Worm (Caenorhabditis elegans) whole organism, L4 larva: Measurements from ENCODE around the gene pcyt-1.

Source experiments
- F37D6.2 ChIP-seq: sonication (generic microtip); optimal IDR thresholded peaks from 2 replicates; lab custom pipeline; 2016; ENCODE audit warnings: mild to moderate bottlenecking, missing genetic modification characterization, missing compliant biosample characterization
- R02D3.7 ChIP-seq: fragments of 150-350 bp; sonication (generic microtip); optimal IDR thresholded peaks from 3 replicates; lab custom pipeline; 2014; ENCODE audit warnings: missing biosample characterization, missing genetic modification characterization
- T26A8.4 ChIP-seq: fragments of 200-800 bp; sonication (Bioruptor generic); IDR thresholded peaks from 2 replicates; pipeline ENCODE4 v1.3.6; 2022; ENCODE audit warnings: missing genetic modification characterization, missing compliant biosample characterization
- Y48G9A.11 ChIP-seq: fragments of 200-800 bp; sonication (Bioruptor generic); IDR thresholded peaks from 2 replicates; pipeline ENCODE4 v1.3.6; 2022; ENCODE audit warnings: missing genetic modification reagents, missing genetic modification characterization, missing compliant biosample characterization
- aha-1 ChIP-seq: fragments of 150-350 bp; peaks from one replicate; lab custom pipeline; 2014; ENCODE audit warnings: missing biosample characterization, missing genetic modification characterization
- ceh-28 ChIP-seq: fragments of 150-350 bp; optimal IDR thresholded peaks from 2 replicates; lab custom pipeline; 2014; ENCODE audit warnings: missing biosample characterization, missing genetic modification reagents, missing genetic modification characterization
- ceh-32 ChIP-seq: sonication (generic microtip); optimal IDR thresholded peaks from 2 replicates; lab custom pipeline; 2016; ENCODE audit warnings: mild to moderate bottlenecking, missing genetic modification characterization, missing compliant biosample characterization; ENCODE audit not compliant: poor library complexity
- ceh-44 ChIP-seq: fragments of 200-800 bp; sonication (Bioruptor generic); IDR thresholded peaks from 2 replicates; pipeline ENCODE4 v1.3.6; 2022; ENCODE audit warnings: missing genetic modification reagents, missing genetic modification characterization, missing compliant biosample characterization
- dpl-1 ChIP-seq: fragments of 150-350 bp; optimal IDR thresholded peaks from 2 replicates; lab custom pipeline; 2014; ENCODE audit warnings: missing biosample characterization, missing genetic modification reagents, missing genetic modification characterization
- fos-1 ChIP-seq: fragments of 150-350 bp; optimal IDR thresholded peaks from 2 replicates; lab custom pipeline; 2014; ENCODE audit warnings: missing biosample characterization, missing genetic modification characterization
- hlh-11 ChIP-seq: fragments of 200-800 bp; sonication (Bioruptor generic); optimal IDR thresholded peaks from 2 replicates; lab custom pipeline; 2018; ENCODE audit warnings: mild to moderate bottlenecking, missing genetic modification characterization, missing compliant biosample characterization
- hlh-30 ChIP-seq: sonication (generic microtip); optimal IDR thresholded peaks from 2 replicates; lab custom pipeline; 2017; ENCODE audit warnings: antibody characterized with exemption, mild to moderate bottlenecking, missing genetic modification characterization, missing compliant biosample characterization; ENCODE audit not compliant: insufficient read depth
- hmg-1.1 ChIP-seq: fragments of 200-800 bp; sonication (Bioruptor generic); IDR thresholded peaks from 2 replicates; pipeline ENCODE4 v1.3.6; 2022; ENCODE audit warnings: missing genetic modification reagents, missing genetic modification characterization, missing compliant biosample characterization
- lin-29 ChIP-seq: fragments of 200-800 bp; sonication (Bioruptor generic); IDR thresholded peaks from 2 replicates; pipeline ENCODE4 v1.3.6; 2022; ENCODE audit warnings: missing genetic modification reagents, missing genetic modification characterization, missing compliant biosample characterization
- lsy-2 ChIP-seq, 2 experiments: fragments of 150-350 bp in 1 of 2; sonication (generic microtip) in 1 of 2; optimal IDR thresholded peaks; 2 replicates each; lab custom pipeline; 2014 to 2017; ENCODE audit warnings: missing biosample characterization in 2 of 2, missing genetic modification characterization in 2 of 2
- mdl-1 ChIP-seq, 2 experiments: fragments of 150-350 bp in 1 of 2; sonication (generic microtip) in 1 of 2; optimal IDR thresholded peaks; 2 replicates each; lab custom pipeline; 2014 to 2017; ENCODE audit warnings: missing biosample characterization in 2 of 2, missing genetic modification characterization in 2 of 2
- mep-1 ChIP-seq: fragments of 150-350 bp; sonication (generic microtip); optimal IDR thresholded peaks from 3 replicates; lab custom pipeline; 2014; ENCODE audit warnings: missing biosample characterization, missing genetic modification characterization
- mes-2 ChIP-seq: sonication (generic microtip); optimal IDR thresholded peaks from 2 replicates; lab custom pipeline; 2016; ENCODE audit warnings: missing genotype, mild to moderate bottlenecking, missing genetic modification characterization, missing compliant biosample characterization; ENCODE audit not compliant: poor library complexity, severe bottlenecking
- mxl-2 ChIP-seq: fragments of 200-800 bp; sonication (Bioruptor generic); conservative IDR thresholded peaks from 2 replicates; pipeline ENCODE4 v1.3.6; 2022; ENCODE audit warnings: missing genetic modification reagents, missing genetic modification characterization, missing compliant biosample characterization
- mxl-3 ChIP-seq: fragments of 200-800 bp; sonication (Bioruptor generic); optimal IDR thresholded peaks from 2 replicates; lab custom pipeline; 2018; ENCODE audit warnings: mild to moderate bottlenecking, missing genetic modification characterization, missing compliant biosample characterization
- nhr-25 ChIP-seq: sonication (generic microtip); optimal IDR thresholded peaks from 2 replicates; lab custom pipeline; 2017; ENCODE audit warnings: missing genetic modification characterization, mild to moderate bottlenecking, missing compliant biosample characterization, antibody characterized with exemption, moderate library complexity, borderline replicate concordance; ENCODE audit not compliant: insufficient read depth
- nhr-28 ChIP-seq: fragments of 150-350 bp; optimal IDR thresholded peaks from 2 replicates; lab custom pipeline; 2014; ENCODE audit warnings: missing biosample characterization, missing genetic modification characterization
- nhr-6 ChIP-seq: fragments of 150-350 bp; optimal IDR thresholded peaks from 2 replicates; lab custom pipeline; 2014; ENCODE audit warnings: missing biosample characterization, missing genetic modification characterization
- pha-4 ChIP-seq, 2 experiments: fragments of 150-350 bp in 1 of 2; fragments of 200-800 bp in 1 of 2; sonication (Bioruptor generic) in 1 of 2; IDR thresholded peaks in 1 of 2; optimal IDR thresholded peaks in 1 of 2; 2 replicates each; pipeline versions ENCODE4 v1.3.6 to Lab custom; 2014 to 2022; ENCODE audit warnings: missing genetic modification characterization in 2 of 2, missing genetic modification reagents in 2 of 2, missing biosample characterization in 1 of 2, missing compliant biosample characterization in 1 of 2
- saeg-2 ChIP-seq: fragments of 200-800 bp; sonication (Bioruptor generic); IDR thresholded peaks from 2 replicates; pipeline ENCODE4 v1.3.6; 2022; ENCODE audit warnings: missing genetic modification reagents, missing genetic modification characterization, missing compliant biosample characterization
- set-16 ChIP-seq: fragments of 200-800 bp; sonication (Bioruptor generic); IDR thresholded peaks from 2 replicates; pipeline ENCODE4 v1.3.6; 2022; ENCODE audit warnings: missing genetic modification reagents, missing genetic modification characterization, missing compliant biosample characterization
- spr-1 ChIP-seq: sonication (generic microtip); optimal IDR thresholded peaks from 2 replicates; lab custom pipeline; 2016; ENCODE audit warnings: mild to moderate bottlenecking, missing genetic modification characterization, missing compliant biosample characterization
- unc-62 ChIP-seq, 3 experiments: fragments of 150-350 bp in 1 of 3; sonication (generic microtip); optimal IDR thresholded peaks in 2 of 3; peaks in 1 of 3; 1 replicate in 1 of 3; 2 replicates in 2 of 3; lab custom pipeline; 2014 to 2017; ENCODE audit warnings: missing biosample characterization in 3 of 3, missing genetic modification characterization in 3 of 3, missing genetic modification reagents in 3 of 3, missing genotype in 1 of 3
- ztf-11 ChIP-seq: fragments of 150-350 bp; optimal IDR thresholded peaks from 2 replicates; lab custom pipeline; 2014; ENCODE audit warnings: missing biosample characterization, missing genetic modification characterization

Gene pcyt-1

DNA sequence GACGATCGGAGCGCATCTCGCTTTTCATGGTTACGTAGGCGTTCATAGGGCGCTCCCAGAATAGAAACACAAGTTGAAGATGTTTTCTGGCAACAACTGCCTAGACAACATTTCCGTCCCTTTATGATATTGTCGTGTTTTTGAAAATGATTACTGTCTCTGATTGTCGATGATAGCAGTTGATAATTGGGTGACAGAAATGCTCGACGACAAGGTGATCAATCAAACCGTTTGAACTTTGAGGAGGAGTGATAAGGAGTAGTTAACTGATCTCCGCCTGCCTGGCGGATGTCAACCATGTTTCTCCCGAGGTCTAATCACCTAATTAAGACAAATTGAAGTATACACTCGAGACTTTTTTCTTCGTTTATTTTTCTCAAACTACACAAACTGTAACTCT, 11.8 kb downstream of the pcyt-1 start:
- TF ChIP-seq unc-62 (GFP tag; optimal IDR thresholded peaks at IDR 0.05 in 1 of 2; lab: Kevin White, UChicago), result peak in 1 of 2 experiments; percentile 95
- no peak for TF ChIP-seq unc-62 (tag; optimal IDR thresholded peaks at IDR 0.05; lab: Kevin White, UChicago)
- no peak for TF ChIP-seq nhr-25 (tag; lab: Kevin White, UChicago)

DNA sequence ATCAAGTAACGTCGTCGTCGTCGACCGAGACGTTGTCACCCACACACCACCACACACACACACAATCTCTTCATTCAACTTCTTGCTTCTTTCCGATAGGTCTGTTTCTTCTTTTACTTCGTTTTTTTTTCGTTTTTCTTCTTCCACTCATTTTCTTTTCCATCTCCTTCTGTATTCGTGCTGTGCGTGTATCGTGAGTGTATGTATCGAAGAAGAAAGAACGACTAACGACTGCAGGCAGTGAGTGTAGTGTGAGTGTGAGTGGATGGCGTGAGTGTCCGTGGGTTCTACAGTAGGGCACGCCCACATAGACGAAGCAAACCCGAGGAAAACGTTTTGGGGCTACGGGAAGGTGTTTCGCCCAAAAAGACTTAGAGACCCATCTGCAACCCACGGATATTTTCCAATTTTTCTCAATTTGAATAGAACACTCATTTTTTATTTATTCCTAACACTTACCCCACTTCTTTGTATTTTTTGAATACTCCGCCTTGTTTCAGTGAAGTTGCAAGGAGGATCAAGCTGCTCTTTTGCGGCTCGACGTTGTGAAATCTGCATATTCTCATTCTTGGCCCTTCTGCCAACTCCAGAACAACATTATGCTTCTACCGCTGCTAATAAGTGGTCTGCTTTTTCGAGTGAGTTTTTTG, 13.6 kb downstream of the pcyt-1 start, which contains the start of gene adt-2:
TSS of gene adt-2 (plus strand) at position 600 of the 650 bp plus-strand sequence.
- TF ChIP-seq nhr-28 (tag; lab: Kevin White, UChicago), result peak; percentile 77
- peak in 1 of 2 experiments; percentile 29 for TF ChIP-seq lsy-2 (tag; optimal IDR thresholded peaks at IDR 0.05; lab: Kevin White, UChicago)
- no peak for TF ChIP-seq unc-62 (GFP tag; optimal IDR thresholded peaks at IDR 0.05 in 1 of 2; lab: Kevin White, UChicago)
- no peak for TF ChIP-seq unc-62 (tag; optimal IDR thresholded peaks at IDR 0.05; lab: Kevin White, UChicago)
- TF ChIP-seq mep-1 (tag; lab: Kevin White, UChicago), result peak; percentile 55
- TF ChIP-seq nhr-25 (tag; lab: Kevin White, UChicago), result peak; percentile 32
- peak; percentile 25 for TF ChIP-seq hlh-11 (tag; lab: Kevin White, UChicago)
- no peak for TF ChIP-seq saeg-2 (GFP tag; lab: Robert Waterston, UW)
- TF ChIP-seq hlh-30 (tag; lab: Kevin White, UChicago), result peak; percentile 46
- peak in 1 of 2 experiments; percentile 49 for TF ChIP-seq mdl-1 (tag; optimal IDR thresholded peaks at IDR 0.05; lab: Kevin White, UChicago)

DNA sequence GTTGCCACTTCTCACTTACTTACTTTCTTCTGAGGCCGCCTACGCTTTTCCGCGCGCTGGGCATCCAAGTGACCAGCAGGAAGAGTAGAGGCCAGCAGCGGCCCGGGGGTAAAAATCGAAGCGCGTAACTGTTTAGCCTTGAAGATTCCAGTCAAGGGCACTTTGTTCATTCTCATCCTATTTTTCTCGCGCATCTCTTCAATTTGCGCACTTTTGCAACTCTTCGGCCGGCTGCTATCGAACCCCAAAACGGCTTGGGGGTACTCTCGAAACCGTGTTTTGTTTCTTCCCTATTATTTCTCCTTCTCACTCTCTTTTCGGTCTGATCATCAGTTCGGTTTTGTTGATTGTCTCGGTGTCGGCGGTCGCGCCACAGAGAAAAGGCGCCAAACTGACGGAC, 14.4 kb downstream of the pcyt-1 start:
- TF ChIP-seq dpl-1 (GFP tag; lab: Kevin White, UChicago) (no peak), nhr-25 (tag; lab: Kevin White, UChicago) (peak; percentile 88), nhr-6 (tag; lab: Kevin White, UChicago) (no peak), aha-1 (tag; lab: Kevin White, UChicago) (peak; percentile 91), set-16 (GFP tag; lab: Robert Waterston, UW) (peak; percentile 56), unc-62 (GFP tag; optimal IDR thresholded peaks at IDR 0.05 in 1 of 2; lab: Kevin White, UChicago) (peak in 1 of 2 experiments; percentile 53), unc-62 (tag; optimal IDR thresholded peaks at IDR 0.05; lab: Kevin White, UChicago) (no peak), mes-2 (tag; lab: Kevin White, UChicago) (peak; percentile 12), mxl-2 (no peak), hlh-11 (tag; lab: Kevin White, UChicago) (peak; percentile 23)

DNA sequence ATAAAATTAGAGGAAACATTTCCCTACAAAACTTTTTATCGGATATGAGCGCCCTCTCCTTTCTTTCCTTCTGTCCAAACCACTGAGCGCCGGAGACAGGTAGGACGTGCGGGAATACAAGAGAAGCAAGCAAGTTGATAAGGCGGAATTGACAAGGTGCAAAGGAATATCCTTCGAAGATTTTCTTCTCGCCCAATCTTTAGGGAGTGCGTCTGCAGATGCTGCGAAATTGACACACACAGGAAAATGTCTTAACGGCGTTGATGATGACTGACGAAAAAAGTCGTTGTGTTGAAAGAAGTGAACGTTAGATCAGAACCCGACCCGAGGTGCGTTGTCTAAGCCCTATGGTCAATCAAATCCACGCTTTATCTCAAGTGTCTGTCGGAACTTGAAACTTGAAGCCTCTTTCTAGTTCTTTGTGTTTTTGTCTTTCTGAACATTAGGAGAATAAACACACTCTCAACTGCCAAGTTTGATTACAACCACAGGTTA, 15.6 kb downstream of the pcyt-1 start:
- TF ChIP-seq lin-29 (GFP tag; lab: Robert Waterston, UW) (no peak), mxl-3 (GFP tag; lab: Kevin White, UChicago) (peak; percentile 11), unc-62 (GFP tag; optimal IDR thresholded peaks at IDR 0.05 in 1 of 2; lab: Kevin White, UChicago) (peak in 1 of 2 experiments; percentile 98), unc-62 (tag; optimal IDR thresholded peaks at IDR 0.05; lab: Kevin White, UChicago) (no peak), nhr-28 (tag; lab: Kevin White, UChicago) (peak; percentile 17), aha-1 (tag; lab: Kevin White, UChicago) (peak; percentile 80)
- TF ChIP-seq, all 104 proteins: peak for 4

DNA sequence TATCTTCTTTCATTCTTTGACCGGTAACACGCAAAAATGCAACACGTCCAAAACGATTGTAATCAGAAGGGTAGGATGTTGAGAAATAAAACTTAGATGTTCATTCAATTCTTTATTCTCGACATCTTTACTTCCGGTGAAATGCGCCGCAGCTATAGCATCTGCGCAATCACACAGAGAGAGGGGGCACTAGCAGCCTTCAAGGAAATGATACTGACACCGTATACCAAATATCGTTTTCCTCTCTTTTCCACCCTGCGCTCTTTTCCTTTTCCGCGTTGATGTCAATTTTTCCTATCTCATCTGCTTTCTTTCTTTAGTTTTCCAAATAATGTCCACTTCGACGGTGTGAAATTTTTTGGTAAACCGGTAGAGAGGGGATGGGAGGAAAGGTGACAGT, 18.6 kb downstream of the pcyt-1 start:
- TF ChIP-seq unc-62 (GFP tag; optimal IDR thresholded peaks at IDR 0.05 in 1 of 2; lab: Kevin White, UChicago) (peak in 1 of 2 experiments; percentile 93), unc-62 (tag; optimal IDR thresholded peaks at IDR 0.05; lab: Kevin White, UChicago) (no peak), mxl-3 (GFP tag; lab: Kevin White, UChicago) (peak; percentile 21), hmg-1.1 (GFP tag; lab: Robert Waterston, UW) (no peak)

DNA sequence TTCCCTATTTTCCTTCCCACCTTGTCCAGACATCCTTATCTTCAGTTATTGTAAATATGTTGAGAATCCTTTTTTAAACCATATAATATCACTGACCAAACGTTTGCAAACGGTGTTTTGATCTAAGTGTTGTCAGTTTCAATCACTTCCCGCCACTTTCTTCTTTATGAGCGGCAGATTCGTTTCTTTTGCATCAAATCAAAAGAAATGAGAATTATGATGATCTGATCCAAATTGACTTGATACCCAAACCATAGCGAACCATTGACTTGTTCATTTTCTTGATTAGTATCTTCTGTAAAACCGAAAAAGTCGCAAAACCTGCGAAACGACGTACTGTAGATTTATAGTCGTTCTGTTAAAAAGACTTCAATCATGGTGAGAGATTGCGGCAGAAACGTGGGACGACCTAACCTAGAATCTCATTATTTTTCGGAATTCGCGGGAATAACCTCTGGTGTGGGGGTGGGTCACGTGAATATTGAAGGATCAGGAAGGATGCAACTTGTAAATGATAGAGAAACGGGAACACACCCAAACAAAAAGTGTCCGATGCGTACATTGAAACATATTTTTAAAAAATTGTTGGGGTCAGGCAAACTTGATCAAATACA, 21.9 kb downstream of the pcyt-1 start:
- TF ChIP-seq T26A8.4 (GFP tag; lab: Robert Waterston, UW) (no peak), R02D3.7 (tag; lab: Kevin White, UChicago) (no peak), F37D6.2 (tag; lab: Kevin White, UChicago) (no peak), aha-1 (tag; lab: Kevin White, UChicago) (peak; percentile 96), ceh-44 (GFP tag; lab: Robert Waterston, UW) (no peak), ceh-28 (no peak), ztf-11 (tag; lab: Kevin White, UChicago) (no peak), pha-4 (GFP tag; IDR thresholded peaks at IDR 0.05; lab: Robert Waterston, UW) (no peak), pha-4 (tag; optimal IDR thresholded peaks at IDR 0.05; lab: Kevin White, UChicago) (no peak), ceh-32 (tag; lab: Kevin White, UChicago) (no peak), Y48G9A.11 (GFP tag; lab: Robert Waterston, UW) (no peak), spr-1 (tag; lab: Kevin White, UChicago) (no peak), nhr-28 (tag; lab: Kevin White, UChicago) (peak; percentile 41), fos-1 (no peak), unc-62 (GFP tag; optimal IDR thresholded peaks at IDR 0.05 in 1 of 2; lab: Kevin White, UChicago) (peak in 1 of 2 experiments; percentile 2), unc-62 (tag; optimal IDR thresholded peaks at IDR 0.05; lab: Kevin White, UChicago) (no peak), hlh-30 (tag; lab: Kevin White, UChicago) (peak; percentile 19)
